Fruit fly (Drosophila melanogaster) whole organism, wandering third instar larva: ENCODE results near the gene Ugt303B1.

Source experiments
- CG32264 ChIP-seq: fragments of 200-800 bp; sonication (Bioruptor generic); optimal IDR thresholded peaks from 2 replicates; lab custom pipeline; 2016; ENCODE audit warnings: missing biosample characterization, missing genetic modification characterization
- CG9705 ChIP-seq: fragments of 200-800 bp; sonication (Bioruptor generic); optimal IDR thresholded peaks from 2 replicates; lab custom pipeline; 2018; ENCODE audit warnings: missing biosample characterization, mild to moderate bottlenecking, missing genetic modification characterization
- Dif ChIP-seq: fragments of 200-275, 200-300 bp; sonication (Bioruptor generic); optimal IDR thresholded peaks from 2 replicates; lab custom pipeline; 2018; ENCODE audit warnings: missing biosample characterization, missing genetic modification characterization; ENCODE audit not compliant: partially characterized antibody
- GATAd ChIP-seq: sonication (Bioruptor generic); optimal IDR thresholded peaks from 2 replicates; lab custom pipeline; 2016; ENCODE audit warnings: missing biosample characterization, missing genetic modification characterization
- Myc ChIP-seq: fragments of >200 bp; optimal IDR thresholded peaks from 2 replicates; lab custom pipeline; 2017
- Rel ChIP-seq, 2 experiments: fragments of 200-800 bp; sonication (Bioruptor generic) in 1 of 2; optimal IDR thresholded peaks; 2 replicates in 1 of 2; 3 replicates in 1 of 2; lab custom pipeline; 2016 to 2019; ENCODE audit warnings: mild to moderate bottlenecking in 2 of 2, missing biosample characterization in 2 of 2, missing genetic modification characterization in 2 of 2, moderate library complexity in 1 of 2
- h ChIP-seq: fragments of 200-800 bp; sonication (Bioruptor generic); optimal IDR thresholded peaks from 3 replicates; lab custom pipeline; 2016; ENCODE audit warnings: missing biosample characterization, mild to moderate bottlenecking, missing genetic modification characterization
- pan ChIP-seq: fragments of >200 bp; optimal IDR thresholded peaks from 2 replicates; lab custom pipeline; 2017
- psq ChIP-seq: fragments of 200-800 bp; sonication (Bioruptor generic); optimal IDR thresholded peaks from 3 replicates; lab custom pipeline; 2017; ENCODE audit warnings: missing biosample characterization, mild to moderate bottlenecking, missing genetic modification characterization, moderate library complexity
- sage ChIP-seq: fragments of 200-800 bp; sonication (Bioruptor generic); optimal IDR thresholded peaks from 2 replicates; lab custom pipeline; 2016; ENCODE audit warnings: missing biosample characterization, mild to moderate bottlenecking, missing genetic modification characterization
- sv ChIP-seq: fragments of 200-800 bp; sonication (Bioruptor generic); optimal IDR thresholded peaks from 3 replicates; lab custom pipeline; 2016; ENCODE audit warnings: missing biosample characterization, missing genetic modification characterization
- tai ChIP-seq: sonication (Bioruptor generic); optimal IDR thresholded peaks from 2 replicates; lab custom pipeline; 2016; ENCODE audit warnings: missing biosample characterization, missing genetic modification characterization

- TF ChIP-seq sv (GFP tag; lab: Kevin White, UChicago) (no peak), h (GFP tag; lab: Kevin White, UChicago) (no peak), CG9705 (GFP tag; lab: Kevin White, UChicago) (no peak), tai (GFP tag; lab: Kevin White, UChicago) (no peak), sage (GFP tag; lab: Kevin White, UChicago) (no peak), psq (GFP tag; lab: Kevin White, UChicago) (no peak), Myc (lab: Kevin White, UChicago) (no peak), CG32264 (GFP tag; lab: Kevin White, UChicago) (no peak), GATAd (GFP tag; lab: Kevin White, UChicago) (no peak), pan (lab: Kevin White, UChicago) (no peak), Rel (GFP tag; optimal IDR thresholded peaks at IDR 0.05; lab: Kevin White, UChicago) (no peak), Rel (tag; optimal IDR thresholded peaks at IDR 0.05; lab: Kevin White, UChicago) (no peak), Dif (no peak)
Observed at dm6 chr3R:23511356-23511755, 25.2 kb downstream of the Ugt303B1 start.
